Worm (Caenorhabditis elegans) whole organism, midembryonic: ENCODE data around the gene B0416.5.

Experiments used
- cog-1 ChIP-seq: sonication (generic microtip); optimal IDR thresholded peaks from 2 replicates; lab custom pipeline; 2016; ENCODE audit warnings: missing genetic modification characterization, missing compliant biosample characterization
- ztf-29 ChIP-seq: fragments of 200-800 bp; sonication (Bioruptor generic); IDR thresholded peaks from 2 replicates; pipeline ENCODE4 v1.3.6; 2022; ENCODE audit warnings: missing genetic modification reagents, missing genetic modification characterization, missing compliant biosample characterization

ce11 chrX:9300379-9300778 is 29.7 kb upstream of the B0416.5 start:
- no peak for TF ChIP-seq cog-1 (tag; lab: Kevin White, UChicago)
- no peak for TF ChIP-seq ztf-29 (GFP tag; lab: Robert Waterston, UW)
